In genomic region chrIII:11007552-11008272, ce11 we compare ENCODE assay signal across 3 worm cellular contexts.
A peak's percentile ranks its signal among the peaks of the same experiment; 100 is the strongest.
TF ChIP-seq lines count a peak whose summit lies in the region.

TSS of gene fipr-17 (minus strand) at chrIII:11007602.
TSS of gene Y48A6B.3 (plus strand) at chrIII:11008222.

TF ChIP-seq in whole organism, L1 larva, 84 proteins besides CTCF, POLR2A, EP300 and RAD21 (continued from another document and continues in another):
- TF ChIP-seq blmp-1 (tag; optimal IDR thresholded peaks at IDR 0.05; lab: Kevin White, UChicago) (peak; percentile 94), nhr-77 (tag; optimal IDR thresholded peaks at IDR 0.05; lab: Kevin White, UChicago) (peak; percentile 78), rnt-1 (tag; optimal IDR thresholded peaks at IDR 0.05; lab: Kevin White, UChicago) (peak; percentile 94), efl-1 (optimal IDR thresholded peaks at IDR 0.05; lab: Kevin White, UChicago) (peak; percentile 99 to 100), efl-1 (GFP tag; optimal IDR thresholded peaks at IDR 0.05 in 1 of 2; lab: Kevin White, UChicago) (peak; percentile 100), tbx-2 (tag; optimal IDR thresholded peaks at IDR 0.05; lab: Kevin White, UChicago) (peak; percentile 87), Y116A8C.19 (tag; optimal IDR thresholded peaks at IDR 0.05; lab: Kevin White, UChicago; ENCODE audit: borderline replicate concordance) (no peak), fos-1 (tag; optimal IDR thresholded peaks at IDR 0.05; lab: Kevin White, UChicago) (peak; percentile 75), tlp-1 (tag; optimal IDR thresholded peaks at IDR 0.05; lab: Kevin White, UChicago) (no peak), unc-86 (tag; optimal IDR thresholded peaks at IDR 0.05; lab: Kevin White, UChicago) (peak; percentile 80), lin-35 (GFP tag; optimal IDR thresholded peaks at IDR 0.05; lab: Kevin White, UChicago) (peak; percentile 100), nhr-85 (tag; lab: Kevin White, UChicago) (peak; percentile 87), unc-130 (tag; optimal IDR thresholded peaks at IDR 0.05; lab: Kevin White, UChicago) (peak; percentile 90), elt-2 (tag; optimal IDR thresholded peaks at IDR 0.05; lab: Kevin White, UChicago) (peak; percentile 29), swsn-7 (tag; optimal IDR thresholded peaks at IDR 0.05; lab: Kevin White, UChicago) (peak; percentile 79), sup-37 (GFP tag; optimal IDR thresholded peaks at IDR 0.05; lab: Kevin White, UChicago) (no peak), ceh-8 (GFP tag; optimal IDR thresholded peaks at IDR 0.05; lab: Kevin White, UChicago) (peak; percentile 36), unc-62 (GFP tag; optimal IDR thresholded peaks at IDR 0.05; lab: Kevin White, UChicago) (no peak), ceh-88 (GFP tag; IDR thresholded peaks at IDR 0.05; lab: Robert Waterston, UW) (peak; percentile 40; the same call in 1 of the 2 replicates), sox-4 (tag; optimal IDR thresholded peaks at IDR 0.05; lab: Kevin White, UChicago) (no peak), mef-2 (tag; optimal IDR thresholded peaks at IDR 0.05; lab: Kevin White, UChicago) (peak; percentile 50), egl-13 (tag; optimal IDR thresholded peaks at IDR 0.05; lab: Kevin White, UChicago) (peak; percentile 65), ama-1 (optimal IDR thresholded peaks at IDR 0.05; lab: Kevin White, UChicago) (no peak), egl-27 (tag; optimal IDR thresholded peaks at IDR 0.05; lab: Kevin White, UChicago) (peak in 1 of 2 experiments; percentile 23), pag-3 (tag; optimal IDR thresholded peaks at IDR 0.05; lab: Kevin White, UChicago; ENCODE audit: borderline replicate concordance, insufficient read depth) (no peak), efl-3 (GFP tag; optimal IDR thresholded peaks at IDR 0.05; lab: Kevin White, UChicago) (no peak), mep-1 (tag; optimal IDR thresholded peaks at IDR 0.05; lab: Kevin White, UChicago) (peak; percentile 86), nhr-84 (tag; optimal IDR thresholded peaks at IDR 0.05; lab: Kevin White, UChicago) (no peak), aly-2 (tag; optimal IDR thresholded peaks at IDR 0.05; lab: Kevin White, UChicago) (peak; percentile 47), nhr-237 (tag; optimal IDR thresholded peaks at IDR 0.05; lab: Kevin White, UChicago) (peak; percentile 54), hlh-4 (tag; optimal IDR thresholded peaks at IDR 0.05; lab: Kevin White, UChicago) (no peak), C34B4.2 (tag; optimal IDR thresholded peaks at IDR 0.05; lab: Kevin White, UChicago) (no peak), nhr-71 (tag; optimal IDR thresholded peaks at IDR 0.05; lab: Kevin White, UChicago) (peak; percentile 89), ceh-63 (GFP tag; optimal IDR thresholded peaks at IDR 0.05; lab: Kevin White, UChicago) (no peak), sptf-1 (tag; optimal IDR thresholded peaks at IDR 0.05; lab: Kevin White, UChicago) (no peak), lin-15B (tag; optimal IDR thresholded peaks at IDR 0.05; lab: Kevin White, UChicago) (peak; percentile 95), lir-3 (tag; optimal IDR thresholded peaks at IDR 0.05; lab: Kevin White, UChicago; ENCODE audit: poor library complexity) (peak; percentile 76), unc-98 (GFP tag; IDR thresholded peaks at IDR 0.05; lab: Robert Waterston, UW) (0 out of 2 replicates have a peak, but pooled peaks have one; percentile 41), snpc-4 (tag; optimal IDR thresholded peaks at IDR 0.05; lab: Kevin White, UChicago) (peak; percentile 92), hpl-2 (GFP tag; optimal IDR thresholded peaks at IDR 0.05; lab: Kevin White, UChicago) (no peak), ets-5 (GFP tag; IDR thresholded peaks at IDR 0.05; lab: Robert Waterston, UW) (no peak), ztf-11 (tag; optimal IDR thresholded peaks at IDR 0.05; lab: Kevin White, UChicago) (peak in 1 of 2 experiments; percentile 56), C16A3.4 (tag; optimal IDR thresholded peaks at IDR 0.05; lab: Kevin White, UChicago) (peak; percentile 93)

TF ChIP-seq in whole organism, L3 larva, 47 proteins besides CTCF, POLR2A, EP300 and RAD21 (continued from another document):
- peak; percentile 75 for TF ChIP-seq nhr-25 (tag; optimal IDR thresholded peaks at IDR 0.05; lab: Kevin White, UChicago)

TF ChIP-seq in whole organism, young adult, 124 proteins besides CTCF, POLR2A, EP300 and RAD21 (continued from another document):
- TF ChIP-seq ama-1 (optimal IDR thresholded peaks at IDR 0.05; lab: Kevin White, UChicago): no peak
- no peak for TF ChIP-seq ama-1 (GFP tag; optimal IDR thresholded peaks at IDR 0.05; lab: Kevin White, UChicago)
- TF ChIP-seq attf-5 (GFP tag; optimal IDR thresholded peaks at IDR 0.05; lab: Kevin White, UChicago): peak; percentile 88
- TF ChIP-seq dox-1 (GFP tag; IDR thresholded peaks at IDR 0.05; lab: Robert Waterston, UW): peak; percentile 86
- TF ChIP-seq tbx-9 (tag; optimal IDR thresholded peaks at IDR 0.05; lab: Kevin White, UChicago; ENCODE audit: borderline replicate concordance): no peak
- TF ChIP-seq B0336.3 (GFP tag; IDR thresholded peaks at IDR 0.05; lab: Robert Waterston, UW): 0 out of 2 replicates have a peak, but pooled peaks have one; percentile 24
- TF ChIP-seq lin-54 (GFP tag; optimal IDR thresholded peaks at IDR 0.05; lab: Kevin White, UChicago): peak; percentile 98
- TF ChIP-seq ztf-18 (tag; optimal IDR thresholded peaks at IDR 0.05; lab: Kevin White, UChicago): peak; percentile 31
- peak; percentile 91 for TF ChIP-seq dpl-1 (GFP tag; optimal IDR thresholded peaks at IDR 0.05; lab: Kevin White, UChicago)
- no peak for TF ChIP-seq F39B2.1 (GFP tag; IDR thresholded peaks at IDR 0.05; lab: Robert Waterston, UW)
- no peak for TF ChIP-seq F10E7.11 (tag; optimal IDR thresholded peaks at IDR 0.05; lab: Kevin White, UChicago)
- 0 out of 2 replicates have a peak, but pooled peaks have one; percentile 43 for TF ChIP-seq ztf-28 (GFP tag; IDR thresholded peaks at IDR 0.05; lab: Robert Waterston, UW)
- peak; percentile 62 for TF ChIP-seq pha-4 (tag; optimal IDR thresholded peaks at IDR 0.05; lab: Kevin White, UChicago)
- TF ChIP-seq ZK185.1 (tag; optimal IDR thresholded peaks at IDR 0.05; lab: Kevin White, UChicago; ENCODE audit: poor library complexity, severe bottlenecking): no peak
- TF ChIP-seq hrde-1 (tag; optimal IDR thresholded peaks at IDR 0.05; lab: Kevin White, UChicago; ENCODE audit: borderline replicate concordance): no peak
- no peak for TF ChIP-seq hlh-12 (tag; optimal IDR thresholded peaks at IDR 0.05; lab: Kevin White, UChicago)
- no peak for TF ChIP-seq nhr-90 (tag; optimal IDR thresholded peaks at IDR 0.05; lab: Kevin White, UChicago)
TF ChIP-seq in whole organism, young adult: peak in this region for 44.
